Worm (Caenorhabditis elegans) whole organism, mixed stage, embryonic: ENCODE results near the gene Y66H1A.8.

Source experiments
- blmp-1 ChIP-seq: fragments of 150-350 bp; optimal IDR thresholded peaks from 2 replicates; lab custom pipeline; 2014; ENCODE audit warnings: missing biosample characterization, missing genetic modification characterization
- ces-1 ChIP-seq: fragments of 150-350 bp; optimal IDR thresholded peaks from 2 replicates; lab custom pipeline; 2014; ENCODE audit warnings: missing biosample characterization, missing genetic modification reagents, missing genetic modification characterization
- elt-3 ChIP-seq: fragments of 150-350 bp; optimal IDR thresholded peaks from 2 replicates; lab custom pipeline; 2014; ENCODE audit warnings: missing biosample characterization, missing genetic modification characterization
- lin-32 ChIP-seq: fragments of 200-800 bp; sonication (Bioruptor generic); optimal IDR thresholded peaks from 2 replicates; lab custom pipeline; 2018; ENCODE audit warnings: mild to moderate bottlenecking, missing genetic modification characterization, missing compliant biosample characterization
- nhr-237 ChIP-seq: fragments of 150-350 bp; optimal IDR thresholded peaks from 2 replicates; lab custom pipeline; 2014; ENCODE audit warnings: missing biosample characterization, missing genetic modification characterization
- nhr-28 ChIP-seq: fragments of 150-350 bp; optimal IDR thresholded peaks from 2 replicates; lab custom pipeline; 2014; ENCODE audit warnings: missing biosample characterization, missing genetic modification characterization
- pha-4 ChIP-seq: fragments of 150-350 bp; optimal IDR thresholded peaks from 2 replicates; lab custom pipeline; 2018; ENCODE audit warnings: missing biosample characterization, missing genetic modification reagents, missing genetic modification characterization
- unc-39 ChIP-seq: fragments of 150-350 bp; optimal IDR thresholded peaks from 2 replicates; lab custom pipeline; 2014; ENCODE audit warnings: missing biosample characterization, missing genetic modification characterization
- unc-62 ChIP-seq: fragments of 150-350 bp; optimal IDR thresholded peaks from 2 replicates; lab custom pipeline; 2014; ENCODE audit warnings: missing biosample characterization, missing genetic modification reagents, missing genetic modification characterization
- ztf-11 ChIP-seq: fragments of 150-350 bp; optimal IDR thresholded peaks from 2 replicates; lab custom pipeline; 2014; ENCODE audit warnings: missing biosample characterization, missing genetic modification characterization

ce11 chrIV:481067-481466 lies 26.4 kb upstream of the Y66H1A.8 start, which contains the start of gene npr-37:
- TF ChIP-seq blmp-1 (tag; lab: Kevin White, UChicago): no peak
- TF ChIP-seq elt-3 (tag; lab: Kevin White, UChicago): no peak
- no peak for TF ChIP-seq pha-4
- no peak for TF ChIP-seq unc-62 (GFP tag; lab: Kevin White, UChicago)
- no peak for TF ChIP-seq nhr-237 (tag; lab: Kevin White, UChicago)
- TF ChIP-seq ces-1: no peak
- no peak for TF ChIP-seq ztf-11 (tag; lab: Kevin White, UChicago)
- no peak for TF ChIP-seq unc-39 (tag; lab: Kevin White, UChicago)
- no peak for TF ChIP-seq nhr-28 (tag; lab: Kevin White, UChicago)
- TF ChIP-seq lin-32 (GFP tag; lab: Kevin White, UChicago): no peak
